Worm (Caenorhabditis elegans) whole organism, L2 larva: ENCODE results near the gene nhr-281.

Source experiments
- C34F6.9 ChIP-seq: fragments of 150-350 bp; optimal IDR thresholded peaks from 2 replicates; lab custom pipeline; 2014; ENCODE audit warnings: missing biosample characterization, missing genetic modification characterization
- F13H6.1 ChIP-seq: sonication (generic microtip); optimal IDR thresholded peaks from 2 replicates; lab custom pipeline; 2016; ENCODE audit warnings: missing genetic modification characterization, missing compliant biosample characterization
- ZK546.5 ChIP-seq: sonication (generic microtip); optimal IDR thresholded peaks from 2 replicates; lab custom pipeline; 2017; ENCODE audit warnings: missing biosample characterization, missing genetic modification characterization
- aly-2 ChIP-seq: fragments of 150-350 bp; optimal IDR thresholded peaks from 2 replicates; lab custom pipeline; 2014; ENCODE audit warnings: missing biosample characterization, missing genetic modification characterization
- fos-1 ChIP-seq: fragments of 150-350 bp; optimal IDR thresholded peaks from 2 replicates; lab custom pipeline; 2014; ENCODE audit warnings: missing biosample characterization, missing genetic modification characterization
- lsy-2 ChIP-seq, 2 experiments: fragments of 150-350 bp in 1 of 2; sonication (generic microtip) in 1 of 2; optimal IDR thresholded peaks; 2 replicates each; lab custom pipeline; 2014 to 2017; ENCODE audit warnings: missing biosample characterization in 2 of 2, missing genetic modification characterization in 2 of 2
- mab-5 ChIP-seq: fragments of 150-350 bp; optimal IDR thresholded peaks from 2 replicates; lab custom pipeline; 2014; ENCODE audit warnings: missing biosample characterization, missing genetic modification characterization
- snpc-4 ChIP-seq: fragments of 150-350 bp; optimal IDR thresholded peaks from 2 replicates; lab custom pipeline; 2014; ENCODE audit warnings: missing biosample characterization, missing genetic modification characterization

ce11 chrX:14146740-14147140 is 33.5 kb upstream of the nhr-281 start:
- TF ChIP-seq lsy-2 (tag; optimal IDR thresholded peaks at IDR 0.05; lab: Kevin White, UChicago) (peak; percentile 33 to 80), snpc-4 (peak; percentile 8), mab-5 (tag; lab: Kevin White, UChicago) (no peak), C34F6.9 (tag; lab: Kevin White, UChicago) (peak; percentile 89), ZK546.5 (no peak), F13H6.1 (peak; percentile 78), aly-2 (tag; lab: Kevin White, UChicago) (no peak), fos-1 (tag; lab: Kevin White, UChicago) (peak; percentile 80)
